Fruit fly (Drosophila melanogaster): Measurements from ENCODE around the gene CG9519.
A peak's percentile ranks its signal among the peaks of the same experiment; 100 is the strongest.

CG9519 gene

DNA sequence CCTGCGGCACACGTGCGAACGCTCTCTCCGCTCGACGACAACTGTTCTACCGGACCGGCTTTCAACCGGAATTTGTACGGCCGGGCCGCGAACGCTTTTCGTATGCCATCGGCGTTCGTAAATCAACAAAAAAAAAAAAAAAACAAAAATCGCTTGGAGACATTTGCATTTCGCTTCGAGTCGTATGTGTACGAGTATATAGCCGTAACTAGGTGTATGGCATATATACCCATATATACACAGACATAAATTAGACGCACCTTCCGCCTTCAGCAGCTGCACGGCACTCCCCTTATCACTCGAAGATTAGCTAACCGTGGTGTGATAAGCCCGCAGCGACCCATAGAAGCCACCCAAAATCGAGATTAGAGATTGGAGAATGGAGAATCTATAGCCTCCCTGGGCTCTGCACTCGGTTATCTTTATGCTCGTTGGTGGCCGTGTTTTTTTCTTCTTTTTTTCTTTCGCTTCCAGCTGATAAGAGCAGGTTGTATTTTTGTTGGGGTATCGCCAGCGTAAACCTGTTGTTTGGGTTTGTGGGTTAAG lies 49.4 kb upstream of the CG9519 start, which contains the start of gene CG9512 (continued):
- TF ChIP-seq CG33557 (GFP tag; optimal IDR thresholded peaks at IDR 0.05) (no peak), mirr (GFP tag; optimal IDR thresholded peaks at IDR 0.05) (peak; percentile 51), vvl (GFP tag; IDR thresholded peaks at IDR 0.05) (peak; percentile 14; the same call in 1 of the 2 replicates), CG13296 (GFP tag; optimal IDR thresholded peaks at IDR 0.05) (peak; percentile 16), CG3838 (GFP tag; optimal IDR thresholded peaks at IDR 0.05) (no peak), CG4424 (GFP tag; optimal IDR thresholded peaks at IDR 0.05) (no peak), Hey (tag; optimal IDR thresholded peaks at IDR 0.05) (peak; percentile 82), row (GFP tag; IDR thresholded peaks at IDR 0.05) (no peak), CG13287 (GFP tag; IDR thresholded peaks at IDR 0.05; ENCODE audit: partially characterized antibody) (no peak), Fer1 (GFP tag; optimal IDR thresholded peaks at IDR 0.05) (peak; percentile 27), chinmo (GFP tag; IDR thresholded peaks at IDR 0.05; ENCODE audit: partially characterized antibody) (peak; percentile 93; the same call in 3 of the 4 replicates)

- no peak for TF ChIP-seq Side (GFP tag; optimal IDR thresholded peaks at IDR 0.05)
- peak; percentile 13 for TF ChIP-seq gem (tag; optimal IDR thresholded peaks at IDR 0.05)
- no peak for TF ChIP-seq CG15696 (tag; optimal IDR thresholded peaks at IDR 0.05)
- peak; percentile 58 for TF ChIP-seq grau (tag; optimal IDR thresholded peaks at IDR 0.05)
- TF ChIP-seq peb (GFP tag; IDR thresholded peaks at IDR 0.05): no peak
- peak in 1 of 2 experiments; percentile 38 for TF ChIP-seq Hr51 (GFP tag; optimal IDR thresholded peaks at IDR 0.05)
- no peak for TF ChIP-seq Ssrp (tag; optimal IDR thresholded peaks at IDR 0.05)
- TF ChIP-seq CG2678 (tag; optimal IDR thresholded peaks at IDR 0.05): peak; percentile 38
- peak; percentile 13 for TF ChIP-seq Sox102F (GFP tag; optimal IDR thresholded peaks at IDR 0.05)
- TF ChIP-seq CG16813 (GFP tag; IDR thresholded peaks at IDR 0.05; ENCODE audit: partially characterized antibody): no peak
- peak; percentile 29 for TF ChIP-seq CG15269 (tag; optimal IDR thresholded peaks at IDR 0.05)
- peak; percentile 8; the same call in 1 of the 2 replicates for TF ChIP-seq ttk (GFP tag; IDR thresholded peaks at IDR 0.05)
- TF ChIP-seq lov (optimal IDR thresholded peaks at IDR 0.05): no peak
- TF ChIP-seq lov (GFP tag; IDR thresholded peaks at IDR 0.05): no peak
- TF ChIP-seq Med (GFP tag): peak; percentile 1
- peak; percentile 31 for TF ChIP-seq CG11504 (tag; optimal IDR thresholded peaks at IDR 0.05)
- no peak for TF ChIP-seq Atf6 (GFP tag; IDR thresholded peaks at IDR 0.05)
- no peak for TF ChIP-seq her (GFP tag; optimal IDR thresholded peaks at IDR 0.05)
- peak; percentile 37; the same call in 2 of the 3 replicates for TF ChIP-seq row (GFP tag; IDR thresholded peaks at IDR 0.05)
- TF ChIP-seq eve (GFP tag; optimal IDR thresholded peaks at IDR 0.05): peak in 1 of 2 experiments; percentile 8
- TF ChIP-seq unc-4 (GFP tag; IDR thresholded peaks at IDR 0.05; ENCODE audit: partially characterized antibody): no peak
- no peak for TF ChIP-seq ems (GFP tag; optimal IDR thresholded peaks at IDR 0.05)
- TF ChIP-seq sc (optimal IDR thresholded peaks at IDR 0.05): no peak
- no peak for TF ChIP-seq sc (GFP tag; optimal IDR thresholded peaks at IDR 0.05)
- TF ChIP-seq CG11695 (GFP tag; IDR thresholded peaks at IDR 0.05): no peak
- TF ChIP-seq Hr78 (GFP tag; optimal IDR thresholded peaks at IDR 0.05): no peak
- TF ChIP-seq slbo (GFP tag; IDR thresholded peaks at IDR 0.05): peak; percentile 16; the same call in 1 of the 2 replicates
- TF ChIP-seq mirr (GFP tag; optimal IDR thresholded peaks at IDR 0.05): no peak
- TF ChIP-seq CG17385 (GFP tag; optimal IDR thresholded peaks at IDR 0.05): no peak
- no peak for TF ChIP-seq ewg (GFP tag; optimal IDR thresholded peaks at IDR 0.05)
- TF ChIP-seq hth (optimal IDR thresholded peaks at IDR 0.05): no peak
- peak; percentile 58; the same call in 1 of the 2 replicates for TF ChIP-seq Drgx (GFP tag; IDR thresholded peaks at IDR 0.05)
- TF ChIP-seq CkIIα-i1 (GFP tag; IDR thresholded peaks at IDR 0.05): no peak
Measured at dm6 chrX:14897592-14897991, 41.4 kb upstream of the CG9519 start.

All from whole organism, embryonic.